Fruit fly (Drosophila melanogaster) whole organism, wandering third instar larva: ENCODE results near the gene ND-ASHI.

ENCODE experiments used
- Abd-B ChIP-seq: fragments of >200 bp; optimal IDR thresholded peaks from 2 replicates; lab custom pipeline; 2017; ENCODE audit warnings: missing biosample characterization, missing genetic modification characterization
- CG32264 ChIP-seq: fragments of 200-800 bp; sonication (Bioruptor generic); optimal IDR thresholded peaks from 2 replicates; lab custom pipeline; 2016; ENCODE audit warnings: missing biosample characterization, missing genetic modification characterization
- CG9705 ChIP-seq: fragments of 200-800 bp; sonication (Bioruptor generic); optimal IDR thresholded peaks from 2 replicates; lab custom pipeline; 2018; ENCODE audit warnings: missing biosample characterization, mild to moderate bottlenecking, missing genetic modification characterization
- CrebA ChIP-seq: fragments of 200-800 bp; sonication (Bioruptor generic); optimal IDR thresholded peaks from 2 replicates; lab custom pipeline; 2016; ENCODE audit warnings: missing biosample characterization, mild to moderate bottlenecking, missing genetic modification characterization, borderline replicate concordance
- Dfd ChIP-seq: fragments of >200 bp; optimal IDR thresholded peaks from 2 replicates; lab custom pipeline; 2017; ENCODE audit warnings: missing biosample characterization, missing genetic modification characterization
- Dif ChIP-seq: fragments of 200-275, 200-300 bp; sonication (Bioruptor generic); optimal IDR thresholded peaks from 2 replicates; lab custom pipeline; 2018; ENCODE audit warnings: missing biosample characterization, missing genetic modification characterization; ENCODE audit not compliant: partially characterized antibody
- GATAd ChIP-seq: sonication (Bioruptor generic); optimal IDR thresholded peaks from 2 replicates; lab custom pipeline; 2016; ENCODE audit warnings: missing biosample characterization, missing genetic modification characterization
- HLH106 ChIP-seq: fragments of 200-800 bp; optimal IDR thresholded peaks from 3 replicates; lab custom pipeline; 2019; ENCODE audit warnings: missing biosample characterization, mild to moderate bottlenecking, missing genetic modification characterization, moderate library complexity
- Hnf4 ChIP-seq: fragments of 200-800 bp; sonication (Bioruptor generic); optimal IDR thresholded peaks from 2 replicates; lab custom pipeline; 2016; ENCODE audit warnings: missing biosample characterization, mild to moderate bottlenecking, missing genetic modification characterization
- Hr78 ChIP-seq: fragments of >200 bp; optimal IDR thresholded peaks from 2 replicates; lab custom pipeline; 2017; ENCODE audit warnings: missing biosample characterization, missing genetic modification characterization
- Hr83 ChIP-seq: fragments of 200-300 bp; sonication (Bioruptor generic); optimal IDR thresholded peaks from 2 replicates; lab custom pipeline; 2016; ENCODE audit warnings: missing biosample characterization, mild to moderate bottlenecking, missing genetic modification characterization, moderate library complexity; ENCODE audit not compliant: poor library complexity, severe bottlenecking
- Jra ChIP-seq: sonication (Bioruptor generic); optimal IDR thresholded peaks from 2 replicates; lab custom pipeline; 2016; ENCODE audit warnings: missing biosample characterization, missing genetic modification characterization
- Mio ChIP-seq: sonication (Bioruptor generic); optimal IDR thresholded peaks from 2 replicates; lab custom pipeline; 2016; ENCODE audit warnings: missing biosample characterization, missing genetic modification characterization
- Myc ChIP-seq: fragments of >200 bp; optimal IDR thresholded peaks from 2 replicates; lab custom pipeline; 2017
- N ChIP-seq: fragments of >200 bp; optimal IDR thresholded peaks from 2 replicates; lab custom pipeline; 2018; ENCODE audit warnings: missing biosample characterization, missing external identifiers, missing genetic modification characterization
- OdsH ChIP-seq: fragments of 200-800 bp; sonication (Bioruptor generic); optimal IDR thresholded peaks from 2 replicates; lab custom pipeline; 2016; ENCODE audit warnings: missing biosample characterization, mild to moderate bottlenecking, missing genetic modification characterization
- Rel ChIP-seq, 2 experiments: fragments of 200-800 bp; sonication (Bioruptor generic) in 1 of 2; optimal IDR thresholded peaks; 2 replicates in 1 of 2; 3 replicates in 1 of 2; lab custom pipeline; 2016 to 2019; ENCODE audit warnings: mild to moderate bottlenecking in 2 of 2, missing biosample characterization in 2 of 2, missing genetic modification characterization in 2 of 2, moderate library complexity in 1 of 2
- Sp1 ChIP-seq: fragments of 200-800 bp; sonication (Bioruptor generic); optimal IDR thresholded peaks from 3 replicates; lab custom pipeline; 2019; ENCODE audit warnings: missing biosample characterization, mild to moderate bottlenecking, missing genetic modification characterization, moderate library complexity
- Vsx2 ChIP-seq: fragments of 200-300, 225-300 bp; sonication (Bioruptor generic); optimal IDR thresholded peaks from 2 replicates; lab custom pipeline; 2018; ENCODE audit warnings: missing biosample characterization, missing genetic modification characterization; ENCODE audit not compliant: partially characterized antibody
- br ChIP-seq: fragments of 200-800 bp; sonication (Bioruptor generic); optimal IDR thresholded peaks from 2 replicates; lab custom pipeline; 2016; ENCODE audit warnings: missing biosample characterization, missing genetic modification characterization
- brk ChIP-seq: fragments of 200-800 bp; sonication (Bioruptor generic); optimal IDR thresholded peaks from 2 replicates; lab custom pipeline; 2016; ENCODE audit warnings: missing biosample characterization, mild to moderate bottlenecking, missing genetic modification characterization
- dl ChIP-seq, 2 experiments: fragments of 175-275, 200-275 bp in 1 of 2; fragments of 200-275 bp in 1 of 2; sonication (Bioruptor generic); optimal IDR thresholded peaks; lab custom pipeline; 2018; ENCODE audit warnings: mild to moderate bottlenecking in 2 of 2, missing biosample characterization in 2 of 2, missing genetic modification characterization in 2 of 2, moderate library complexity in 2 of 2; ENCODE audit not compliant: partially characterized antibody in 2 of 2, insufficient read depth in 1 of 2
- dmrt93B ChIP-seq: fragments of 200-800 bp; sonication (Bioruptor generic); optimal IDR thresholded peaks from 2 replicates; lab custom pipeline; 2018; ENCODE audit warnings: missing biosample characterization, mild to moderate bottlenecking, missing genetic modification characterization
- dsf ChIP-seq: sonication (Bioruptor generic); optimal IDR thresholded peaks from 2 replicates; lab custom pipeline; 2016; ENCODE audit warnings: missing biosample characterization, missing genetic modification characterization, borderline replicate concordance
- ey ChIP-seq: fragments of 200-800 bp; sonication (Bioruptor generic); optimal IDR thresholded peaks from 2 replicates; lab custom pipeline; 2016; ENCODE audit warnings: missing biosample characterization, missing genetic modification characterization
- foxo ChIP-seq, 2 experiments: fragments of 200-800 bp; sonication (Bioruptor generic); optimal IDR thresholded peaks; 2 replicates in 1 of 2; 3 replicates in 1 of 2; lab custom pipeline; 2016 to 2017; ENCODE audit warnings: missing biosample characterization in 2 of 2, missing genetic modification characterization in 2 of 2
- fru ChIP-seq: fragments of 200-800 bp; sonication (Bioruptor generic); optimal IDR thresholded peaks from 3 replicates; lab custom pipeline; 2016; ENCODE audit warnings: missing biosample characterization, mild to moderate bottlenecking, missing genetic modification characterization
- h ChIP-seq: fragments of 200-800 bp; sonication (Bioruptor generic); optimal IDR thresholded peaks from 3 replicates; lab custom pipeline; 2016; ENCODE audit warnings: missing biosample characterization, mild to moderate bottlenecking, missing genetic modification characterization
- jim ChIP-seq: fragments of 175-275, 200-325 bp; sonication (Bioruptor generic); optimal IDR thresholded peaks from 2 replicates; lab custom pipeline; 2016; ENCODE audit warnings: missing biosample characterization, mild to moderate bottlenecking, missing genetic modification characterization
- lola ChIP-seq: fragments of >200 bp; optimal IDR thresholded peaks from 2 replicates; lab custom pipeline; 2017; ENCODE audit warnings: missing biosample characterization, missing genetic modification characterization
- pan ChIP-seq: fragments of >200 bp; optimal IDR thresholded peaks from 2 replicates; lab custom pipeline; 2017
- psq ChIP-seq: fragments of 200-800 bp; sonication (Bioruptor generic); optimal IDR thresholded peaks from 3 replicates; lab custom pipeline; 2017; ENCODE audit warnings: missing biosample characterization, mild to moderate bottlenecking, missing genetic modification characterization, moderate library complexity
- rgr ChIP-seq: fragments of 200-800 bp; sonication (Bioruptor generic); optimal IDR thresholded peaks from 3 replicates; lab custom pipeline; 2016; ENCODE audit warnings: missing biosample characterization, mild to moderate bottlenecking, missing genetic modification characterization
- sage ChIP-seq: fragments of 200-800 bp; sonication (Bioruptor generic); optimal IDR thresholded peaks from 2 replicates; lab custom pipeline; 2016; ENCODE audit warnings: missing biosample characterization, mild to moderate bottlenecking, missing genetic modification characterization
- sv ChIP-seq: fragments of 200-800 bp; sonication (Bioruptor generic); optimal IDR thresholded peaks from 3 replicates; lab custom pipeline; 2016; ENCODE audit warnings: missing biosample characterization, missing genetic modification characterization
- tai ChIP-seq: sonication (Bioruptor generic); optimal IDR thresholded peaks from 2 replicates; lab custom pipeline; 2016; ENCODE audit warnings: missing biosample characterization, missing genetic modification characterization
- usp ChIP-seq: fragments of >200 bp; optimal IDR thresholded peaks from 2 replicates; lab custom pipeline; 2017; ENCODE audit warnings: missing biosample characterization, missing genetic modification characterization
- woc ChIP-seq: sonication (Bioruptor generic); optimal IDR thresholded peaks from 2 replicates; lab custom pipeline; 2016; ENCODE audit warnings: missing biosample characterization, mild to moderate bottlenecking, missing genetic modification characterization

The ND-ASHI gene

dm6 chrX:6678635-6679501, at the start of gene ND-ASHI:
Gene ND-ASHI, minus strand, starts transcription at chrX:6679118.
- peak; percentile 94 for TF ChIP-seq sv (GFP tag; lab: Kevin White, UChicago)
- TF ChIP-seq foxo (GFP tag; optimal IDR thresholded peaks at IDR 0.05; lab: Kevin White, UChicago) = peak; percentile 68 to 97
- peak; percentile 85 for TF ChIP-seq CG32264 (GFP tag; lab: Kevin White, UChicago)
- TF ChIP-seq Hr78 (GFP tag; lab: Kevin White, UChicago) = no peak
- TF ChIP-seq usp (GFP tag; lab: Kevin White, UChicago) = no peak
- TF ChIP-seq Dfd (GFP tag; lab: Kevin White, UChicago) = no peak
- TF ChIP-seq tai (GFP tag; lab: Kevin White, UChicago) = no peak
- peak; percentile 90 for TF ChIP-seq Jra (GFP tag; lab: Kevin White, UChicago)
- peak; percentile 94 for TF ChIP-seq HLH106 (tag; lab: Kevin White, UChicago)
- no peak for TF ChIP-seq Hnf4 (GFP tag; lab: Kevin White, UChicago)
- no peak for TF ChIP-seq pan
- TF ChIP-seq br = peak; percentile 95
- TF ChIP-seq ey (GFP tag; lab: Kevin White, UChicago) = peak; percentile 95
- TF ChIP-seq Rel (GFP tag; optimal IDR thresholded peaks at IDR 0.05; lab: Kevin White, UChicago) = peak; percentile 89
- no peak for TF ChIP-seq Rel (tag; optimal IDR thresholded peaks at IDR 0.05; lab: Kevin White, UChicago)
- TF ChIP-seq CG9705 = peak; percentile 93
- TF ChIP-seq dsf = peak; percentile 78
- TF ChIP-seq rgr (GFP tag; lab: Kevin White, UChicago) = peak; percentile 96
- no peak for TF ChIP-seq N (GFP tag; lab: Kevin White, UChicago)
- TF ChIP-seq OdsH = peak; percentile 93
- no peak for TF ChIP-seq dl (GFP tag; optimal IDR thresholded peaks at IDR 0.05; lab: Kevin White, UChicago; ENCODE audit: insufficient read depth in 1 of 2, partially characterized antibody in 2 of 2)
- TF ChIP-seq sage = peak; percentile 90
- TF ChIP-seq Myc (lab: Kevin White, UChicago) = no peak
- TF ChIP-seq CrebA (GFP tag; lab: Kevin White, UChicago) = no peak
- TF ChIP-seq brk = no peak
- peak; percentile 89 for TF ChIP-seq Hr83 (GFP tag; lab: Kevin White, UChicago)
- peak; percentile 67 for TF ChIP-seq Mio (GFP tag; lab: Kevin White, UChicago)
- TF ChIP-seq dmrt93B (GFP tag; lab: Kevin White, UChicago) = peak; percentile 94
- TF ChIP-seq Dif = no peak
- TF ChIP-seq fru = peak; percentile 95
- TF ChIP-seq h (GFP tag; lab: Kevin White, UChicago) = peak; percentile 96
- no peak for TF ChIP-seq Vsx2 (GFP tag; lab: Kevin White, UChicago)
- peak; percentile 94 for TF ChIP-seq woc (GFP tag; lab: Kevin White, UChicago)
- TF ChIP-seq psq (GFP tag; lab: Kevin White, UChicago) = peak; percentile 91
- TF ChIP-seq GATAd (GFP tag; lab: Kevin White, UChicago) = peak; percentile 73
- no peak for TF ChIP-seq Abd-B (GFP tag; lab: Kevin White, UChicago)
- peak; percentile 96 for TF ChIP-seq Sp1 (GFP tag; lab: Kevin White, UChicago)
- TF ChIP-seq lola (GFP tag; lab: Kevin White, UChicago) = no peak
- no peak for TF ChIP-seq jim (GFP tag; lab: Kevin White, UChicago)

- TF ChIP-seq lola (GFP tag; lab: Kevin White, UChicago) (no peak), rgr (GFP tag; lab: Kevin White, UChicago) (no peak), psq (GFP tag; lab: Kevin White, UChicago) (no peak), Rel (GFP tag; optimal IDR thresholded peaks at IDR 0.05; lab: Kevin White, UChicago) (no peak), Rel (tag; optimal IDR thresholded peaks at IDR 0.05; lab: Kevin White, UChicago) (peak; percentile 1), Hr78 (GFP tag; lab: Kevin White, UChicago) (no peak), Dfd (GFP tag; lab: Kevin White, UChicago) (peak; percentile 64), Abd-B (GFP tag; lab: Kevin White, UChicago) (no peak), GATAd (GFP tag; lab: Kevin White, UChicago) (no peak)
Observed at dm6 chrX:6726758-6727490, 48.0 kb upstream of the ND-ASHI start.
